Fruit fly (Drosophila melanogaster) whole organism, adult: ENCODE results near the gene CG32655.

Experiments used
- CG11617 ChIP-seq: fragments of 200-800 bp; sonication (Bioruptor generic); optimal IDR thresholded peaks from 2 replicates; lab custom pipeline; 2017; ENCODE audit warnings: mild to moderate bottlenecking, missing biosample characterization, missing genetic modification reagents, missing genetic modification characterization
- CG14711 ChIP-seq: fragments of 200-800 bp; sonication (Bioruptor generic); optimal IDR thresholded peaks from 2 replicates; lab custom pipeline; 2018; ENCODE audit warnings: missing biosample characterization, mild to moderate bottlenecking, missing genetic modification characterization, moderate library complexity
- CG7045 ChIP-seq: fragments of 200-800 bp; sonication (Bioruptor generic); optimal IDR thresholded peaks from 2 replicates; lab custom pipeline; 2017; ENCODE audit warnings: missing biosample characterization, mild to moderate bottlenecking, missing genetic modification characterization
- CG7101 ChIP-seq: fragments of 200-800 bp; sonication (Bioruptor generic); optimal IDR thresholded peaks from 2 replicates; lab custom pipeline; 2018; ENCODE audit warnings: missing biosample characterization, mild to moderate bottlenecking, missing genetic modification characterization, moderate library complexity
- Hr96 ChIP-seq: fragments of 200-800 bp; sonication (Bioruptor generic); optimal IDR thresholded peaks from 2 replicates; lab custom pipeline; 2016; ENCODE audit warnings: missing biosample characterization, missing genetic modification characterization
- Mnt ChIP-seq: fragments of 200-800 bp; sonication (Bioruptor generic); optimal IDR thresholded peaks from 2 replicates; lab custom pipeline; 2016; ENCODE audit warnings: missing biosample characterization, mild to moderate bottlenecking, missing genetic modification characterization

DNA sequence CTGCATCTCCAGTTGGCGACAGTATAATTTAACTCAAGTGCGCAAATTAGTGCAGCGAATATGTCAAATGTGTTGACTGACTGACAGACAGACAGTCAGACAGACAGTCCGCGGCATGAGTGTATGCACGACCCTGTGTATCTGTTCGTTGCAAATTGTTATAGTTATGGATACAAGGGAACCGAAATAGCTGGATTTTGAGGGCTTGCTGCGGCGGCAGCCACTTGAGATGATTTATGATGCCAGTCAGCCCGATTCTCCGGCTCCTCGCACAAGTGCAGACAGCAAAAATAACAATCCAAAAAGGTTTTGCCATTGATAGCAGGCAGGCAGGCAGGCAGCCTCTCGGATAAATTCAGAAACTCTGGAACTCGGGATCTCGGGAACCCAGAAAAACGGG lies 28.5 kb downstream of the CG32655 start:
- TF ChIP-seq CG14711 (tag; lab: Kevin White, UChicago) (no peak), CG7101 (tag; lab: Kevin White, UChicago) (no peak), Mnt (GFP tag; lab: Kevin White, UChicago) (no peak), CG7045 (no peak), CG11617 (GFP tag; lab: Kevin White, UChicago) (no peak), Hr96 (GFP tag; lab: Kevin White, UChicago) (no peak)
